Fruit fly (Drosophila melanogaster) whole organism, embryonic: ENCODE data around the gene gish.

Experiments
- Bgb ChIP-seq: fragments of 200-800 bp; sonication (Bioruptor generic); IDR thresholded peaks from 2 replicates; pipeline ENCODE4 v1.3.6; 2022; ENCODE audit warnings: missing biosample characterization, missing genetic modification characterization; ENCODE audit not compliant: partially characterized antibody
- CG10431 ChIP-seq: fragments of 200-800 bp; sonication (Bioruptor generic); optimal IDR thresholded peaks from 3 replicates; lab custom pipeline; 2018; ENCODE audit warnings: missing biosample characterization, mild to moderate bottlenecking, missing genetic modification characterization
- CG10979 ChIP-seq: fragments of 200-800 bp; sonication (Bioruptor generic); optimal IDR thresholded peaks from 2 replicates; lab custom pipeline; 2018; ENCODE audit warnings: missing biosample characterization, mild to moderate bottlenecking, missing genetic modification characterization, moderate library complexity
- CG12769 ChIP-seq: fragments of 200-800 bp; sonication (Bioruptor generic); optimal IDR thresholded peaks from 2 replicates; lab custom pipeline; 2019; ENCODE audit warnings: missing biosample characterization, mild to moderate bottlenecking, missing genetic modification characterization, moderate library complexity
- CG14050 ChIP-seq: fragments of 200-800 bp; sonication (Bioruptor generic); IDR thresholded peaks from 3 replicates; pipeline ENCODE4 v1.3.6; 2022; ENCODE audit warnings: missing biosample characterization, missing genetic modification characterization
- CG15269 ChIP-seq: fragments of 200-800 bp; sonication (Bioruptor generic); optimal IDR thresholded peaks from 2 replicates; lab custom pipeline; 2018; ENCODE audit warnings: missing biosample characterization, mild to moderate bottlenecking, missing genetic modification characterization, moderate library complexity
- CG1602 ChIP-seq: fragments of 200-800 bp; sonication (Bioruptor generic); optimal IDR thresholded peaks from 3 replicates; lab custom pipeline; 2016; ENCODE audit warnings: missing biosample characterization, missing genetic modification characterization
- CG17802 ChIP-seq: fragments of 200-800 bp; sonication (Bioruptor generic); optimal IDR thresholded peaks from 2 replicates; lab custom pipeline; 2018; ENCODE audit warnings: missing biosample characterization, mild to moderate bottlenecking, missing genetic modification characterization, moderate library complexity
- CG18011 ChIP-seq: fragments of 200-800 bp; sonication (Bioruptor generic); optimal IDR thresholded peaks from 2 replicates; lab custom pipeline; 2017; ENCODE audit warnings: missing biosample characterization, missing genetic modification characterization, mild to moderate bottlenecking, moderate library complexity, missing genotype
- CG18599 ChIP-seq: fragments of 200-800 bp; sonication (Bioruptor generic); optimal IDR thresholded peaks from 3 replicates; lab custom pipeline; 2017; ENCODE audit warnings: missing biosample characterization, missing genetic modification characterization, mild to moderate bottlenecking, moderate library complexity, missing genetic modification reagents
- CG18619 ChIP-seq: fragments of 200-800 bp; sonication (Bioruptor generic); optimal IDR thresholded peaks from 3 replicates; lab custom pipeline; 2017; ENCODE audit warnings: missing biosample characterization, mild to moderate bottlenecking, missing genetic modification characterization
- CG18764 ChIP-seq: fragments of 200-800 bp; sonication (Bioruptor generic); optimal IDR thresholded peaks from 3 replicates; lab custom pipeline; 2016; ENCODE audit warnings: missing biosample characterization, missing genetic modification characterization
- CG2199 ChIP-seq: fragments of 200-800 bp; sonication (Bioruptor generic); IDR thresholded peaks from 3 replicates; pipeline ENCODE4 v1.3.6; 2022; ENCODE audit warnings: missing biosample characterization, missing genetic modification characterization
- CG2202 ChIP-seq: fragments of 200-800 bp; sonication (Bioruptor generic); optimal IDR thresholded peaks from 2 replicates; lab custom pipeline; 2018; ENCODE audit warnings: missing biosample characterization, mild to moderate bottlenecking, missing genetic modification characterization
- CG30020 ChIP-seq: fragments of 200-800 bp; optimal IDR thresholded peaks from 2 replicates; lab custom pipeline; 2019; ENCODE audit warnings: missing biosample characterization, mild to moderate bottlenecking, missing genetic modification characterization, moderate library complexity
- CG3407 ChIP-seq: fragments of 200-800 bp; sonication (Bioruptor generic); optimal IDR thresholded peaks from 2 replicates; lab custom pipeline; 2018; ENCODE audit warnings: missing biosample characterization, mild to moderate bottlenecking, missing genetic modification characterization
- CG7357 ChIP-seq: fragments of 200-800 bp; sonication (Bioruptor generic); IDR thresholded peaks from 3 replicates; pipeline ENCODE4 v1.3.6; 2022; ENCODE audit warnings: missing biosample characterization, missing genetic modification characterization
- CG7928 ChIP-seq: fragments of 200-800 bp; sonication (Bioruptor generic); optimal IDR thresholded peaks from 2 replicates; lab custom pipeline; 2017; ENCODE audit warnings: missing biosample characterization, mild to moderate bottlenecking, missing genetic modification characterization
- CG8924 ChIP-seq: fragments of 200-800 bp; optimal IDR thresholded peaks from 3 replicates; lab custom pipeline; 2019; ENCODE audit warnings: missing biosample characterization, mild to moderate bottlenecking, missing genetic modification characterization, moderate library complexity
- CoRest ChIP-seq: fragments of 200-800 bp; sonication (Bioruptor generic); optimal IDR thresholded peaks from 3 replicates; lab custom pipeline; 2018; ENCODE audit warnings: missing biosample characterization, mild to moderate bottlenecking, missing genetic modification characterization, moderate library complexity
- Doc3 ChIP-seq: fragments of 200-800 bp; sonication (Bioruptor generic); IDR thresholded peaks from 3 replicates; pipeline ENCODE4 v1.3.6; 2022; ENCODE audit warnings: missing biosample characterization, missing genetic modification characterization; ENCODE audit not compliant: partially characterized antibody
- Drgx ChIP-seq: fragments of 200-800 bp; sonication (Bioruptor generic); IDR thresholded peaks from 2 replicates; pipeline ENCODE4 v1.3.6; 2022; ENCODE audit warnings: missing biosample characterization, missing genetic modification characterization
- HmgZ ChIP-seq: fragments of 200-800 bp; sonication (Bioruptor generic); optimal IDR thresholded peaks from 2 replicates; lab custom pipeline; 2018; ENCODE audit warnings: missing biosample characterization, mild to moderate bottlenecking, missing genetic modification characterization
- Hr3 ChIP-seq: fragments of 200-800 bp; sonication (Bioruptor generic); optimal IDR thresholded peaks from 3 replicates; lab custom pipeline; 2016; ENCODE audit warnings: missing biosample characterization, missing genetic modification characterization
- Kr ChIP-seq: fragments of 200-800 bp; sonication (Bioruptor generic); optimal IDR thresholded peaks from 2 replicates; lab custom pipeline; 2017; ENCODE audit warnings: missing biosample characterization, mild to moderate bottlenecking, missing genetic modification characterization
- Mad ChIP-seq: fragments of 200-800 bp; sonication (Bioruptor generic); optimal IDR thresholded peaks from 2 replicates; lab custom pipeline; 2016; ENCODE audit warnings: missing biosample characterization, missing genetic modification characterization
- NfI ChIP-seq: fragments of 200-800 bp; sonication (Bioruptor generic); optimal IDR thresholded peaks from 3 replicates; lab custom pipeline; 2018; ENCODE audit warnings: missing biosample characterization, mild to moderate bottlenecking, missing genetic modification characterization, moderate library complexity
- Sox102F ChIP-seq: fragments of 200-800 bp; sonication (Bioruptor generic); optimal IDR thresholded peaks from 2 replicates; lab custom pipeline; 2018; ENCODE audit warnings: missing biosample characterization, mild to moderate bottlenecking, missing genetic modification characterization, moderate library complexity
- Vsx1 ChIP-seq: fragments of 200-800 bp; sonication (Bioruptor generic); optimal IDR thresholded peaks from 2 replicates; lab custom pipeline; 2017; ENCODE audit warnings: missing biosample characterization, mild to moderate bottlenecking, missing genetic modification characterization, missing genetic modification reagents
- ac ChIP-seq: fragments of 200-800 bp; sonication (Bioruptor generic); optimal IDR thresholded peaks from 3 replicates; lab custom pipeline; 2017; ENCODE audit warnings: missing biosample characterization, mild to moderate bottlenecking, missing genetic modification characterization
- ap ChIP-seq: fragments of 200-800 bp; sonication (Bioruptor generic); IDR thresholded peaks from 2 replicates; pipeline ENCODE4 v1.3.6; 2022; ENCODE audit warnings: missing biosample characterization, missing genetic modification characterization
- ash1 ChIP-seq: fragments of 200-800 bp; sonication (Bioruptor generic); optimal IDR thresholded peaks from 2 replicates; lab custom pipeline; 2018; ENCODE audit warnings: missing biosample characterization, mild to moderate bottlenecking, missing genetic modification characterization
- cad ChIP-seq: fragments of >200 bp; optimal IDR thresholded peaks from 2 replicates; lab custom pipeline; 2017; ENCODE audit warnings: missing biosample characterization, missing genetic modification characterization
- corto ChIP-seq: fragments of 200-800 bp; sonication (Bioruptor generic); optimal IDR thresholded peaks from 2 replicates; lab custom pipeline; 2016; ENCODE audit warnings: missing biosample characterization, mild to moderate bottlenecking, missing genetic modification characterization, moderate library complexity
- fd64A ChIP-seq: fragments of 200-800 bp; sonication (Bioruptor generic); optimal IDR thresholded peaks from 3 replicates; lab custom pipeline; 2018; ENCODE audit warnings: missing biosample characterization, mild to moderate bottlenecking, missing genetic modification characterization
- gfzf ChIP-seq: fragments of 200-800 bp; sonication (Bioruptor generic); optimal IDR thresholded peaks from 2 replicates; lab custom pipeline; 2016; ENCODE audit warnings: missing biosample characterization, mild to moderate bottlenecking, missing genetic modification characterization, moderate library complexity
- gt ChIP-seq: fragments of 200-800 bp; sonication (Bioruptor generic); IDR thresholded peaks from 2 replicates; pipeline ENCODE4 v1.3.6; 2022; ENCODE audit warnings: missing biosample characterization, missing genetic modification characterization
- ham ChIP-seq: fragments of 200-800 bp; sonication (Bioruptor generic); IDR thresholded peaks from 2 replicates; pipeline ENCODE4 v1.3.6; 2022; ENCODE audit warnings: missing biosample characterization, missing genetic modification characterization
- inv ChIP-seq: fragments of 200-800 bp; sonication (Bioruptor generic); IDR thresholded peaks from 2 replicates; pipeline ENCODE4 v1.3.6; 2022; ENCODE audit warnings: missing biosample characterization, missing genetic modification characterization; ENCODE audit not compliant: partially characterized antibody
- mirr ChIP-seq: fragments of 200-800 bp; sonication (Bioruptor generic); optimal IDR thresholded peaks from 3 replicates; lab custom pipeline; 2018; ENCODE audit warnings: missing biosample characterization, mild to moderate bottlenecking, missing genetic modification characterization
- nmo ChIP-seq: fragments of 200-800 bp; sonication (Bioruptor generic); optimal IDR thresholded peaks from 2 replicates; lab custom pipeline; 2018; ENCODE audit warnings: missing biosample characterization, mild to moderate bottlenecking, missing genetic modification characterization, moderate library complexity
- oc ChIP-seq: fragments of 200-800 bp; sonication (Bioruptor generic); optimal IDR thresholded peaks from 2 replicates; lab custom pipeline; 2018; ENCODE audit warnings: missing biosample characterization, mild to moderate bottlenecking, missing genetic modification characterization, moderate library complexity
- p53 ChIP-seq: fragments of 200-800 bp; sonication (Bioruptor generic); optimal IDR thresholded peaks from 2 replicates; lab custom pipeline; 2016; ENCODE audit warnings: missing biosample characterization, missing genetic modification characterization
- pho ChIP-seq: fragments of 200-800 bp; sonication (Bioruptor generic); optimal IDR thresholded peaks from 2 replicates; lab custom pipeline; 2016; ENCODE audit warnings: missing biosample characterization, missing genetic modification characterization
- repo ChIP-seq: fragments of 200-800 bp; sonication (Bioruptor generic); optimal IDR thresholded peaks from 2 replicates; lab custom pipeline; 2016; ENCODE audit warnings: missing biosample characterization, missing genetic modification characterization
- row ChIP-seq: fragments of 200-800 bp; sonication (Bioruptor generic); IDR thresholded peaks from 3 replicates; pipeline ENCODE4 v1.3.6; 2022; ENCODE audit warnings: missing biosample characterization, missing genetic modification characterization
- sd ChIP-seq: fragments of 200-800 bp; sonication (Bioruptor generic); optimal IDR thresholded peaks from 3 replicates; lab custom pipeline; 2018; ENCODE audit warnings: missing biosample characterization, mild to moderate bottlenecking, missing genetic modification characterization, moderate library complexity
- ssp ChIP-seq: fragments of 200-800 bp; sonication (Bioruptor generic); IDR thresholded peaks from 2 replicates; pipeline ENCODE4 v1.3.6; 2022; ENCODE audit warnings: missing biosample characterization, missing genetic modification characterization
- tx ChIP-seq: fragments of 200-800 bp; sonication (Bioruptor generic); optimal IDR thresholded peaks from 2 replicates; lab custom pipeline; 2016; ENCODE audit warnings: missing biosample characterization, missing genetic modification characterization
- unc-4 ChIP-seq: fragments of 200-800 bp; sonication (Bioruptor generic); IDR thresholded peaks from 2 replicates; pipeline ENCODE4 v1.3.6; 2022; ENCODE audit warnings: missing biosample characterization, missing genetic modification characterization; ENCODE audit not compliant: partially characterized antibody
- vfl ChIP-seq: fragments of 200-800 bp; sonication (Bioruptor generic); optimal IDR thresholded peaks from 2 replicates; lab custom pipeline; 2016; ENCODE audit warnings: missing biosample characterization, missing genetic modification characterization

The gish gene

DNA sequence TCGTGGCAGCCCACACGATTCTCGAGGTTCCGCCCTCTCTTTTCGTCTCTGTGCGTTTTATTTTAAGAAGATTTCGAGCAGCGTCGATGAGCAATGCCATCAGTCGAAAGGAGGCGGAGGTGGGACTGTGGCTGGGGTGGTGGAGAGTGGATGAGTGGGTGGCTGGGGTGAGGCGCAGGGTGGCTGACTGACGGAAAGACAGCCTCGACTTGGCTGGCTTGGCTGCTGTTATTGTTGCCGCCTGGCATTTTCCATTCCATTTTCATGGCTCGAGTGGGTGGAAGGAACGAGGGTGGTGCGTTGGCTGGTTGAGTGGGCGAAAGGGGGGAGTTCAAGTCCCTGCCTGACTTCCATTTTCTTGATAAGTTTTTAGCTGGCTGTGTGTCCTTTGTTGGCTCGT, 16.1 kb upstream of the gish start:
- TF ChIP-seq mirr (GFP tag; lab: Kevin White, UChicago) = peak; percentile 18
- no peak for TF ChIP-seq ssp (GFP tag; lab: Robert Waterston, UW)
- TF ChIP-seq CG3407 = no peak
- no peak for TF ChIP-seq Kr (GFP tag; lab: Kevin White, UChicago)
- TF ChIP-seq CG8924 (tag; lab: Kevin White, UChicago) = no peak
- TF ChIP-seq corto (GFP tag; lab: Kevin White, UChicago) = no peak
- no peak for TF ChIP-seq pho (GFP tag; lab: Kevin White, UChicago)
- TF ChIP-seq ac (GFP tag; lab: Kevin White, UChicago) = no peak
- TF ChIP-seq p53 (GFP tag; lab: Kevin White, UChicago) = no peak
- no peak for TF ChIP-seq CG14050 (GFP tag; lab: Robert Waterston, UW)
- TF ChIP-seq oc (tag; lab: Kevin White, UChicago) = no peak
- TF ChIP-seq nmo (GFP tag; lab: Kevin White, UChicago) = no peak
- TF ChIP-seq CG18599 = no peak
- TF ChIP-seq CG12769 (tag; lab: Kevin White, UChicago) = peak; percentile 93
- TF ChIP-seq ash1 (GFP tag; lab: Kevin White, UChicago) = peak; percentile 53
- TF ChIP-seq gfzf (GFP tag; lab: Kevin White, UChicago) = no peak
- TF ChIP-seq CG10431 = no peak
- no peak for TF ChIP-seq NfI
- TF ChIP-seq vfl (GFP tag; lab: Kevin White, UChicago) = no peak
- no peak for TF ChIP-seq CG30020 (tag; lab: Kevin White, UChicago)
- peak; percentile 32; the same call in 1 of the 2 replicates for TF ChIP-seq Bgb
- no peak for TF ChIP-seq cad (GFP tag; lab: Kevin White, UChicago)
- no peak for TF ChIP-seq gt
- TF ChIP-seq repo (GFP tag; lab: Kevin White, UChicago) = no peak
- TF ChIP-seq Sox102F (GFP tag; lab: Kevin White, UChicago) = no peak
- TF ChIP-seq Mad (GFP tag; lab: Kevin White, UChicago) = no peak
- no peak for TF ChIP-seq tx
- TF ChIP-seq CG7357 (GFP tag; lab: Robert Waterston, UW) = no peak
- TF ChIP-seq CG18619 = no peak
- TF ChIP-seq sd = peak; percentile 42
- no peak for TF ChIP-seq inv (GFP tag; lab: Robert Waterston, UW)
- no peak for TF ChIP-seq Vsx1 (GFP tag; lab: Kevin White, UChicago)
- TF ChIP-seq ham = no peak
- no peak for TF ChIP-seq ap (GFP tag; lab: Robert Waterston, UW)
- TF ChIP-seq CG1602 (GFP tag; lab: Kevin White, UChicago) = no peak
- TF ChIP-seq Drgx = 0 out of 2 replicates have a peak, but pooled peaks have one; percentile 13
- no peak for TF ChIP-seq row (GFP tag; lab: Robert Waterston, UW)
- TF ChIP-seq fd64A = no peak
- TF ChIP-seq CG17802 (tag; lab: Kevin White, UChicago) = no peak
- TF ChIP-seq CoRest (tag; lab: Kevin White, UChicago) = no peak
- TF ChIP-seq CG7928 = no peak
- TF ChIP-seq CG18764 (GFP tag; lab: Kevin White, UChicago) = no peak
- no peak for TF ChIP-seq Hr3 (GFP tag; lab: Kevin White, UChicago)
- no peak for TF ChIP-seq CG2202 (tag; lab: Kevin White, UChicago)
- TF ChIP-seq CG2199 (GFP tag; lab: Robert Waterston, UW) = 0 out of 3 replicates have a peak, but pooled peaks have one; percentile 18
- TF ChIP-seq unc-4 (GFP tag; lab: Robert Waterston, UW) = no peak
- TF ChIP-seq CG18011 (GFP tag; lab: Kevin White, UChicago) = no peak
- TF ChIP-seq CG10979 (tag; lab: Kevin White, UChicago) = no peak
- no peak for TF ChIP-seq Doc3 (GFP tag; lab: Robert Waterston, UW)
- no peak for TF ChIP-seq CG15269
- no peak for TF ChIP-seq HmgZ (tag; lab: Kevin White, UChicago)
